Worm (Caenorhabditis elegans): Measurements from ENCODE around the gene ntl-3.
A peak's percentile ranks its signal among the peaks of the same experiment; 100 is the strongest.

DNA sequence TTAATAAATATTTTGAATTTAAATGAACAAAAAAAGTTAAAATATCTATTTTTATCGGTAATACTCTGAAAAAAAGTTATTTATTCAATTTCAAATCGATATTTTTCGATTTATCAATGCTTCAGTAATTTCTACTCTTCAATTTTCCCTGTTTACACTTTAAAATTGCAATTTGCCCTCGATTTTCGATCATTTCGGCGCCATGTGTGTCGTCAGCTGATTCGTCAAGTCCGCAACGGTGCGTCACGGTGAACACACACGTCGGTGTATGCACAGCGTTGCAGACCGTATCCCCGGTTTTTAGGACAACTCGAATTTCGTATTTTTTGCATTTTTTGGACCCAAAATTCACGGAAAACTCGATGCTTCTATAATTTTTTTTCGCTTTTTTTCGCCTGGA is 23.0 kb downstream of the ntl-3 start, which contains the start of gene C18D11.3:
- 0 out of 2 replicates have a peak, but pooled peaks have one; percentile 7 for TF ChIP-seq ztf-28 (GFP tag; IDR thresholded peaks at IDR 0.05)
- TF ChIP-seq aptf-3 (GFP tag; IDR thresholded peaks at IDR 0.05) = no peak
- peak; percentile 84 for TF ChIP-seq lsl-1 (GFP tag; optimal IDR thresholded peaks at IDR 0.05)
- peak; percentile 93 for TF ChIP-seq dox-1 (GFP tag; IDR thresholded peaks at IDR 0.05)
- TF ChIP-seq Y53G8AR.9 (GFP tag; conservative IDR thresholded peaks at IDR 0.05) = 0 out of 2 replicates have a peak, but pooled peaks have one; percentile 48
- TF ChIP-seq attf-3 (GFP tag; conservative IDR thresholded peaks at IDR 0.05) = no peak
- no peak for TF ChIP-seq nhr-90 (tag; optimal IDR thresholded peaks at IDR 0.05)
- TF ChIP-seq hlh-26 (GFP tag; conservative IDR thresholded peaks at IDR 0.05) = no peak
- TF ChIP-seq Y79H2A.3 (GFP tag; conservative IDR thresholded peaks at IDR 0.05) = no peak
- no peak for TF ChIP-seq rpc-1 (optimal IDR thresholded peaks at IDR 0.05)
- no peak for TF ChIP-seq rpc-1 (tag; optimal IDR thresholded peaks at IDR 0.05)
- TF ChIP-seq nhr-27 (tag; optimal IDR thresholded peaks at IDR 0.05) = no peak
- no peak for TF ChIP-seq F57C9.4 (tag; optimal IDR thresholded peaks at IDR 0.05)

Measured in whole organism, young adult.